Fruit fly (Drosophila melanogaster) whole organism, embryonic: Measurements from ENCODE around the gene CtsF.

ENCODE experiments used
- Atf6 ChIP-seq: fragments of 200-800 bp; sonication (Bioruptor generic); IDR thresholded peaks from 2 replicates; pipeline ENCODE4 v1.3.6; 2022; ENCODE audit warnings: missing biosample characterization, missing genetic modification characterization
- B-H2 ChIP-seq: fragments of 200-800 bp; sonication (Bioruptor generic); optimal IDR thresholded peaks from 2 replicates; lab custom pipeline; 2018; ENCODE audit warnings: missing biosample characterization, mild to moderate bottlenecking, missing genetic modification characterization
- Bdp1 ChIP-seq: fragments of 200-800 bp; sonication (Bioruptor generic); optimal IDR thresholded peaks from 3 replicates; lab custom pipeline; 2016; ENCODE audit warnings: missing biosample characterization, missing genetic modification characterization
- Bgb ChIP-seq: fragments of 200-800 bp; sonication (Bioruptor generic); IDR thresholded peaks from 2 replicates; pipeline ENCODE4 v1.3.6; 2022; ENCODE audit warnings: missing biosample characterization, missing genetic modification characterization; ENCODE audit not compliant: partially characterized antibody
- CG11504 ChIP-seq: fragments of 200-800 bp; sonication (Bioruptor generic); optimal IDR thresholded peaks from 3 replicates; lab custom pipeline; 2019; ENCODE audit warnings: missing biosample characterization, mild to moderate bottlenecking, missing genetic modification characterization, moderate library complexity
- CG13287 ChIP-seq: fragments of 200-800 bp; sonication (Bioruptor generic); IDR thresholded peaks from 2 replicates; pipeline ENCODE4 v1.3.6; 2022; ENCODE audit warnings: missing biosample characterization, missing genetic modification characterization; ENCODE audit not compliant: partially characterized antibody
- CG13424 ChIP-seq: fragments of 200-800 bp; sonication (Bioruptor generic); optimal IDR thresholded peaks from 2 replicates; lab custom pipeline; 2019; ENCODE audit warnings: missing biosample characterization, mild to moderate bottlenecking, missing genetic modification characterization, moderate library complexity
- CG14441 ChIP-seq: fragments of 200-800 bp; sonication (Bioruptor generic); IDR thresholded peaks from 2 replicates; pipeline ENCODE4 v1.3.6; 2022; ENCODE audit warnings: missing biosample characterization, missing genetic modification characterization
- CG15269 ChIP-seq: fragments of 200-800 bp; sonication (Bioruptor generic); optimal IDR thresholded peaks from 2 replicates; lab custom pipeline; 2018; ENCODE audit warnings: missing biosample characterization, mild to moderate bottlenecking, missing genetic modification characterization, moderate library complexity
- CG15479 ChIP-seq: fragments of 200-800 bp; sonication (Bioruptor generic); optimal IDR thresholded peaks from 3 replicates; lab custom pipeline; 2019; ENCODE audit warnings: missing biosample characterization, mild to moderate bottlenecking, missing genetic modification characterization, moderate library complexity
- CG17385 ChIP-seq: fragments of 200-800 bp; sonication (Bioruptor generic); optimal IDR thresholded peaks from 3 replicates; lab custom pipeline; 2018; ENCODE audit warnings: missing biosample characterization, mild to moderate bottlenecking, missing genetic modification characterization
- CG17612 ChIP-seq: fragments of 200-800 bp; sonication (Bioruptor generic); IDR thresholded peaks from 2 replicates; pipeline ENCODE4 v1.3.6; 2022; ENCODE audit warnings: missing biosample characterization, missing genetic modification characterization
- CG17802 ChIP-seq: fragments of 200-800 bp; sonication (Bioruptor generic); optimal IDR thresholded peaks from 2 replicates; lab custom pipeline; 2018; ENCODE audit warnings: missing biosample characterization, mild to moderate bottlenecking, missing genetic modification characterization, moderate library complexity
- CG2202 ChIP-seq: fragments of 200-800 bp; sonication (Bioruptor generic); optimal IDR thresholded peaks from 2 replicates; lab custom pipeline; 2018; ENCODE audit warnings: missing biosample characterization, mild to moderate bottlenecking, missing genetic modification characterization
- CG2889 ChIP-seq: fragments of 200-800 bp; sonication (Bioruptor generic); IDR thresholded peaks from 3 replicates; pipeline ENCODE4 v1.3.6; 2022; ENCODE audit warnings: missing biosample characterization, missing genetic modification characterization
- CG31441 ChIP-seq: fragments of 200-800 bp; sonication (Bioruptor generic); IDR thresholded peaks from 2 replicates; pipeline ENCODE4 v1.3.6; 2022; ENCODE audit warnings: missing biosample characterization, missing genetic modification characterization
- CG32532 ChIP-seq: fragments of 200-800 bp; sonication (Bioruptor generic); IDR thresholded peaks from 2 replicates; pipeline ENCODE4 v1.3.6; 2022; ENCODE audit warnings: missing biosample characterization, missing genetic modification characterization
- CG34422 ChIP-seq: fragments of 200-800 bp; sonication (Bioruptor generic); IDR thresholded peaks from 3 replicates; pipeline ENCODE4 v1.3.6; 2022; ENCODE audit warnings: missing biosample characterization, missing genetic modification characterization
- CG42726 ChIP-seq: fragments of 200-800 bp; sonication (Bioruptor generic); IDR thresholded peaks from 2 replicates; pipeline ENCODE4 v1.3.6; 2022; ENCODE audit warnings: missing biosample characterization, missing genetic modification characterization; ENCODE audit not compliant: partially characterized antibody
- CG6765 ChIP-seq: fragments of 200-800 bp; sonication (Bioruptor generic); optimal IDR thresholded peaks from 3 replicates; lab custom pipeline; 2017; ENCODE audit warnings: missing biosample characterization, mild to moderate bottlenecking, missing genetic modification characterization
- CG6854 ChIP-seq: fragments of 200-800 bp; sonication (Bioruptor generic); optimal IDR thresholded peaks from 3 replicates; lab custom pipeline; 2017; ENCODE audit warnings: missing biosample characterization, mild to moderate bottlenecking, missing genetic modification characterization
- CG7372 ChIP-seq: fragments of 200-800 bp; sonication (Bioruptor generic); IDR thresholded peaks from 2 replicates; pipeline ENCODE4 v1.3.6; 2022; ENCODE audit warnings: missing biosample characterization, missing genetic modification characterization
- CG8290 ChIP-seq, 3 experiments: fragments of 200-800 bp; sonication (Bioruptor generic); optimal IDR thresholded peaks; 2 replicates each; lab custom pipeline; 2016 to 2019; ENCODE audit warnings: missing biosample characterization in 3 of 3, missing genetic modification characterization in 3 of 3, mild to moderate bottlenecking in 2 of 3, moderate library complexity in 1 of 3
- CG9817 ChIP-seq: fragments of 200-800 bp; sonication (Bioruptor generic); optimal IDR thresholded peaks from 2 replicates; lab custom pipeline; 2018; ENCODE audit warnings: missing biosample characterization, mild to moderate bottlenecking, missing genetic modification characterization, moderate library complexity
- CG9876 ChIP-seq: fragments of 200-800 bp; sonication (Bioruptor generic); optimal IDR thresholded peaks from 2 replicates; lab custom pipeline; 2016; ENCODE audit warnings: missing biosample characterization, missing genetic modification characterization
- Camta ChIP-seq: fragments of 200-800 bp; sonication (Bioruptor generic); optimal IDR thresholded peaks from 2 replicates; lab custom pipeline; 2016; ENCODE audit warnings: missing biosample characterization, missing genetic modification characterization
- Drgx ChIP-seq: fragments of 200-800 bp; sonication (Bioruptor generic); IDR thresholded peaks from 2 replicates; pipeline ENCODE4 v1.3.6; 2022; ENCODE audit warnings: missing biosample characterization, missing genetic modification characterization
- MBD-R2 ChIP-seq: fragments of 200-800 bp; sonication (Bioruptor generic); IDR thresholded peaks from 2 replicates; pipeline ENCODE4 v1.3.6; 2022; ENCODE audit warnings: missing biosample characterization, missing genetic modification characterization
- Mrtf ChIP-seq: fragments of 200-800 bp; sonication (Bioruptor generic); IDR thresholded peaks from 3 replicates; pipeline ENCODE4 v1.3.6; 2022; ENCODE audit warnings: missing biosample characterization, missing genetic modification characterization
- Opbp ChIP-seq: fragments of 200-800 bp; sonication (Bioruptor generic); IDR thresholded peaks from 3 replicates; pipeline ENCODE4 v1.3.6; 2022; ENCODE audit warnings: missing biosample characterization, missing genetic modification characterization; ENCODE audit not compliant: partially characterized antibody
- Taf1 ChIP-seq: fragments of 200-800 bp; sonication (Bioruptor generic); IDR thresholded peaks from 2 replicates; pipeline ENCODE4 v1.3.6; 2022; ENCODE audit warnings: missing biosample characterization, missing genetic modification characterization
- al ChIP-seq: fragments of 200-800 bp; sonication (Bioruptor generic); IDR thresholded peaks from 2 replicates; pipeline ENCODE4 v1.3.6; 2022; ENCODE audit warnings: missing biosample characterization, missing genetic modification characterization
- cas ChIP-seq: fragments of 200-800 bp; sonication (Bioruptor generic); IDR thresholded peaks from 2 replicates; pipeline ENCODE4 v1.3.6; 2022; ENCODE audit warnings: missing biosample characterization, missing genetic modification characterization
- chm ChIP-seq: fragments of 200-800 bp; sonication (Bioruptor generic); IDR thresholded peaks from 2 replicates; pipeline ENCODE4 v1.3.6; 2022; ENCODE audit warnings: missing biosample characterization, missing genetic modification characterization
- chn ChIP-seq: fragments of 200-800 bp; sonication (Bioruptor generic); optimal IDR thresholded peaks from 2 replicates; lab custom pipeline; 2016; ENCODE audit warnings: missing biosample characterization, missing genetic modification characterization
- dysf ChIP-seq: fragments of 200-800 bp; sonication (Bioruptor generic); IDR thresholded peaks from 3 replicates; pipeline ENCODE4 v1.3.6; 2022; ENCODE audit warnings: missing biosample characterization, missing genetic modification characterization
- ftz-f1 ChIP-seq: fragments of 200-800 bp; sonication (Bioruptor generic); optimal IDR thresholded peaks from 2 replicates; lab custom pipeline; 2016; ENCODE audit warnings: missing biosample characterization, missing genetic modification characterization
- gsb ChIP-seq: fragments of 200-800 bp; sonication (Bioruptor generic); IDR thresholded peaks from 2 replicates; pipeline ENCODE4 v1.3.6; 2022; ENCODE audit warnings: missing biosample characterization, missing genetic modification characterization
- her ChIP-seq: fragments of 200-800 bp; sonication (Bioruptor generic); optimal IDR thresholded peaks from 2 replicates; lab custom pipeline; 2016; ENCODE audit warnings: missing biosample characterization, missing genetic modification characterization
- hkb ChIP-seq, 2 experiments: fragments of 200-800 bp in 1 of 2; fragments of >200 bp in 1 of 2; sonication (Bioruptor generic) in 1 of 2; IDR thresholded peaks in 1 of 2; optimal IDR thresholded peaks in 1 of 2; 2 replicates each; pipeline versions ENCODE4 v1.3.6 to Lab custom; 2017 to 2022; ENCODE audit warnings: missing biosample characterization in 1 of 2, missing genetic modification characterization in 1 of 2
- hth ChIP-seq: fragments of >200 bp; optimal IDR thresholded peaks from 2 replicates; lab custom pipeline; 2017; ENCODE audit warnings: inconsistent platforms
- mam ChIP-seq: fragments of 200-800 bp; sonication (Bioruptor generic); optimal IDR thresholded peaks from 3 replicates; lab custom pipeline; 2016; ENCODE audit warnings: missing biosample characterization, missing genetic modification characterization
- otp ChIP-seq: fragments of 200-800 bp; sonication (Bioruptor generic); IDR thresholded peaks from 3 replicates; pipeline ENCODE4, ENCODE4 v1.3.6; 2022; ENCODE audit warnings: missing biosample characterization, missing genetic modification characterization
- seq ChIP-seq: fragments of 200-800 bp; sonication (Bioruptor generic); IDR thresholded peaks from 2 replicates; pipeline ENCODE4 v1.3.6; 2022; ENCODE audit warnings: missing biosample characterization, missing genetic modification characterization
- sisA ChIP-seq: fragments of 200-800 bp; sonication (Bioruptor generic); IDR thresholded peaks from 2 replicates; pipeline ENCODE4 v1.3.6; 2022; ENCODE audit warnings: missing biosample characterization, missing genetic modification characterization
- sob ChIP-seq: fragments of 200-800 bp; sonication (Bioruptor generic); IDR thresholded peaks from 2 replicates; pipeline ENCODE4 v1.3.6; 2022; ENCODE audit warnings: missing biosample characterization, missing genetic modification characterization
- sr ChIP-seq: fragments of 200-800 bp; sonication (Bioruptor generic); IDR thresholded peaks from 3 replicates; pipeline ENCODE4 v1.3.6; 2022; ENCODE audit warnings: missing biosample characterization, missing genetic modification characterization
- unc-4 ChIP-seq: fragments of 200-800 bp; sonication (Bioruptor generic); IDR thresholded peaks from 2 replicates; pipeline ENCODE4 v1.3.6; 2022; ENCODE audit warnings: missing biosample characterization, missing genetic modification characterization; ENCODE audit not compliant: partially characterized antibody

CtsF gene

DNA sequence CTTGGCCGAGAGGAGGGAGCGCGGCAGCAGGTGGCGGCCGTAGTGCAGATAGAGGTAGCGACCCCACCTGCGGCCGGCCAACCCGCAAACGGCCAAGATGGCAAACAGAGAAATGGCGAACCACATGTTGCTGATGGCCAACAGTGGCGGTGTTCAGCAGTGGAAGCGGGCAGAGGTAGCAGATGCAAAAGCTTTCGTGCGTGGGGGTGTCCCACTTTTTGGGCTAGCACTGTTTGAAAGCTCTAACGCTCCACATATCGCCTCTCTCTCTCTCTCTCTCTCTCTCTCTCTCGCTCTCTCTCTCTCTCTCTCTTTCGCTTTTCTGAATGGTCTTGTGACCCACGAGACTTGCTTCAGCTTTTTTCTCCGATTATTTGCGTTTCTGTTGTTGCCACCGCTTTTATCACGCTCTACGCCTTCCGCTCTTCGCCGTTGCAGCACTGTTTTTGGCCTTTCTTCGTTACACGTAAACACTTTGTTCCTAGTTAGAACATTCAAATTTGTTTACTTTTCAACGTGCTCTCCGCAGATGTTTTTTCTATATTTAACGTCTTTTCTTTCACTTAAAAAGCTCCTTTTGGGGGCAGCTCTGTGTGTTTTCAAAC is 31.3 kb upstream of the CtsF start (continued):
- TF ChIP-seq Bgb (GFP tag; lab: Robert Waterston, UW): peak; percentile 47
- peak; percentile 50; the same call in 2 of the 3 replicates for TF ChIP-seq CG34422 (GFP tag; lab: Robert Waterston, UW)
- TF ChIP-seq CG13424: no peak
- no peak for TF ChIP-seq chn (GFP tag; lab: Kevin White, UChicago)
- TF ChIP-seq CG6765 (GFP tag; lab: Kevin White, UChicago): no peak
- TF ChIP-seq sisA (GFP tag; lab: Robert Waterston, UW): peak; percentile 32; the same call in 1 of the 2 replicates
- no peak for TF ChIP-seq hkb (optimal IDR thresholded peaks at IDR 0.05; lab: Kevin White, UChicago)
- peak; percentile 45 for TF ChIP-seq hkb (GFP tag; IDR thresholded peaks at IDR 0.05; lab: Robert Waterston, UW)
- no peak for TF ChIP-seq hth (lab: Kevin White, UChicago)
- no peak for TF ChIP-seq CG2889 (GFP tag; lab: Robert Waterston, UW)
- 0 out of 2 replicates have a peak, but pooled peaks have one; percentile 24 for TF ChIP-seq cas
- peak; percentile 3 for TF ChIP-seq Bdp1
- TF ChIP-seq ftz-f1 (GFP tag; lab: Kevin White, UChicago): peak; percentile 58
- no peak for TF ChIP-seq CG8290 (GFP tag; optimal IDR thresholded peaks at IDR 0.05; lab: Kevin White, UChicago)
- TF ChIP-seq CG8290 (tag; optimal IDR thresholded peaks at IDR 0.05; lab: Kevin White, UChicago): peak in 1 of 2 experiments; percentile 74
- 0 out of 3 replicates have a peak, but pooled peaks have one; percentile 45 for TF ChIP-seq Mrtf (GFP tag; lab: Robert Waterston, UW)
- peak; percentile 52; the same call in 1 of the 3 replicates for TF ChIP-seq dysf
- peak; percentile 32; the same call in 1 of the 2 replicates for TF ChIP-seq MBD-R2 (GFP tag; lab: Robert Waterston, UW)
- TF ChIP-seq CG31441: no peak
- no peak for TF ChIP-seq CG15479 (GFP tag; lab: Kevin White, UChicago)
- TF ChIP-seq CG17612 (GFP tag; lab: Robert Waterston, UW): 0 out of 2 replicates have a peak, but pooled peaks have one; percentile 16
- no peak for TF ChIP-seq CG17385 (GFP tag; lab: Kevin White, UChicago)
- TF ChIP-seq CG32532 (GFP tag; lab: Robert Waterston, UW): peak; percentile 83
- 0 out of 3 replicates have a peak, but pooled peaks have one; percentile 35 for TF ChIP-seq Opbp (GFP tag; lab: Robert Waterston, UW)
- TF ChIP-seq CG2202 (tag; lab: Kevin White, UChicago): no peak
- TF ChIP-seq chm (GFP tag; lab: Robert Waterston, UW): peak; percentile 46; the same call in 1 of the 2 replicates
- 0 out of 2 replicates have a peak, but pooled peaks have one; percentile 39 for TF ChIP-seq sob (GFP tag; lab: Robert Waterston, UW)
- peak; percentile 11 for TF ChIP-seq Camta (GFP tag; lab: Kevin White, UChicago)
- no peak for TF ChIP-seq CG17802 (tag; lab: Kevin White, UChicago)
- TF ChIP-seq CG15269 (tag; lab: Kevin White, UChicago): no peak
- peak; percentile 68; the same call in 2 of the 3 replicates for TF ChIP-seq sr
- 0 out of 2 replicates have a peak, but pooled peaks have one; percentile 43 for TF ChIP-seq CG42726
- peak; percentile 47; the same call in 1 of the 2 replicates for TF ChIP-seq Atf6 (GFP tag; lab: Robert Waterston, UW)
- TF ChIP-seq unc-4 (GFP tag; lab: Robert Waterston, UW): peak; percentile 52
- TF ChIP-seq CG7372 (GFP tag; lab: Robert Waterston, UW): no peak
- TF ChIP-seq otp (GFP tag; lab: Robert Waterston, UW): peak; percentile 42; the same call in 2 of the 3 replicates
- TF ChIP-seq B-H2 (GFP tag; lab: Kevin White, UChicago): no peak
- TF ChIP-seq CG9876 (GFP tag; lab: Kevin White, UChicago): no peak
- peak; percentile 40 for TF ChIP-seq mam (GFP tag; lab: Kevin White, UChicago)
- TF ChIP-seq her (GFP tag; lab: Kevin White, UChicago): peak; percentile 27
- TF ChIP-seq CG13287 (GFP tag; lab: Robert Waterston, UW): peak; percentile 60
- TF ChIP-seq Drgx (GFP tag; lab: Robert Waterston, UW): peak; percentile 50; the same call in 1 of the 2 replicates
- 0 out of 2 replicates have a peak, but pooled peaks have one; percentile 12 for TF ChIP-seq CG14441 (GFP tag; lab: Robert Waterston, UW)
- TF ChIP-seq Taf1: peak; percentile 45; the same call in 1 of the 2 replicates
- peak; percentile 8; the same call in 1 of the 2 replicates for TF ChIP-seq gsb
- TF ChIP-seq CG9817 (tag; lab: Kevin White, UChicago): no peak
- TF ChIP-seq seq: peak; percentile 39; the same call in 1 of the 2 replicates
- no peak for TF ChIP-seq CG6854 (GFP tag; lab: Kevin White, UChicago)
- peak; percentile 91 for TF ChIP-seq CG11504 (tag; lab: Kevin White, UChicago)
- peak; percentile 12; the same call in 1 of the 2 replicates for TF ChIP-seq al
